Fruit fly (Drosophila melanogaster) whole organism, embryonic: ENCODE results near the gene CG18302.

Source experiments
- ATbp ChIP-seq: fragments of 200-800 bp; sonication (Bioruptor generic); optimal IDR thresholded peaks from 2 replicates; lab custom pipeline; 2017; ENCODE audit warnings: missing biosample characterization, mild to moderate bottlenecking, missing genetic modification characterization, missing genetic modification reagents
- Abd-B ChIP-seq: fragments of 200-800 bp; sonication (Bioruptor generic); optimal IDR thresholded peaks from 2 replicates; lab custom pipeline; 2018; ENCODE audit warnings: missing biosample characterization, mild to moderate bottlenecking, missing genetic modification characterization, moderate library complexity
- Atf-2 ChIP-seq: fragments of 200-800 bp; sonication (Bioruptor generic); optimal IDR thresholded peaks from 2 replicates; lab custom pipeline; 2016; ENCODE audit warnings: missing biosample characterization, missing genetic modification characterization
- CG10209 ChIP-seq: fragments of 200-800 bp; sonication (Bioruptor generic); optimal IDR thresholded peaks from 3 replicates; lab custom pipeline; 2017; ENCODE audit warnings: missing biosample characterization, mild to moderate bottlenecking, missing genetic modification characterization, missing genetic modification reagents
- CG10366 ChIP-seq: fragments of 200-800 bp; sonication (Bioruptor generic); IDR thresholded peaks from 2 replicates; pipeline ENCODE4 v1.3.6; 2022; ENCODE audit warnings: missing biosample characterization, missing genetic modification characterization
- CG12769 ChIP-seq: fragments of 200-800 bp; sonication (Bioruptor generic); optimal IDR thresholded peaks from 2 replicates; lab custom pipeline; 2019; ENCODE audit warnings: missing biosample characterization, mild to moderate bottlenecking, missing genetic modification characterization, moderate library complexity
- CG14860 ChIP-seq: fragments of 200-800 bp; sonication (Bioruptor generic); IDR thresholded peaks from 3 replicates; pipeline ENCODE4 v1.3.6; 2022; ENCODE audit warnings: missing biosample characterization, missing genetic modification characterization; ENCODE audit not compliant: partially characterized antibody
- CG15696 ChIP-seq: fragments of 200-800 bp; sonication (Bioruptor generic); optimal IDR thresholded peaks from 2 replicates; lab custom pipeline; 2019; ENCODE audit warnings: missing biosample characterization, mild to moderate bottlenecking, missing genetic modification characterization, moderate library complexity
- CG1602 ChIP-seq: fragments of 200-800 bp; sonication (Bioruptor generic); optimal IDR thresholded peaks from 3 replicates; lab custom pipeline; 2016; ENCODE audit warnings: missing biosample characterization, missing genetic modification characterization
- CG31441 ChIP-seq: fragments of 200-800 bp; sonication (Bioruptor generic); IDR thresholded peaks from 2 replicates; pipeline ENCODE4 v1.3.6; 2022; ENCODE audit warnings: missing biosample characterization, missing genetic modification characterization
- CG3281 ChIP-seq: fragments of 200-800 bp; sonication (Bioruptor generic); optimal IDR thresholded peaks from 3 replicates; lab custom pipeline; 2017; ENCODE audit warnings: missing biosample characterization, mild to moderate bottlenecking, missing genetic modification characterization
- CG33213 ChIP-seq: fragments of 200-800 bp; sonication (Bioruptor generic); optimal IDR thresholded peaks from 3 replicates; lab custom pipeline; 2016; ENCODE audit warnings: missing biosample characterization, missing genetic modification characterization
- CG4328 ChIP-seq: fragments of 200-800 bp; sonication (Bioruptor generic); optimal IDR thresholded peaks from 3 replicates; lab custom pipeline; 2017; ENCODE audit warnings: missing biosample characterization, missing genetic modification reagents, missing genetic modification characterization
- CG7839 ChIP-seq: fragments of 200-800 bp; sonication (Bioruptor generic); optimal IDR thresholded peaks from 3 replicates; lab custom pipeline; 2018; ENCODE audit warnings: missing biosample characterization, mild to moderate bottlenecking, missing genetic modification characterization, moderate library complexity
- CG8089 ChIP-seq: fragments of 200-800 bp; sonication (Bioruptor generic); optimal IDR thresholded peaks from 3 replicates; lab custom pipeline; 2016; ENCODE audit warnings: missing biosample characterization, missing genetic modification characterization
- CG8290 ChIP-seq, 3 experiments: fragments of 200-800 bp; sonication (Bioruptor generic); optimal IDR thresholded peaks; 2 replicates each; lab custom pipeline; 2016 to 2019; ENCODE audit warnings: missing biosample characterization in 3 of 3, missing genetic modification characterization in 3 of 3, mild to moderate bottlenecking in 2 of 3, moderate library complexity in 1 of 3
- CG8359 ChIP-seq: fragments of 200-800 bp; sonication (Bioruptor generic); optimal IDR thresholded peaks from 2 replicates; lab custom pipeline; 2017; ENCODE audit warnings: missing biosample characterization, mild to moderate bottlenecking, missing genetic modification characterization, borderline replicate concordance
- CG8388 ChIP-seq: fragments of 200-800 bp; sonication (Bioruptor generic); optimal IDR thresholded peaks from 2 replicates; lab custom pipeline; 2019; ENCODE audit warnings: missing biosample characterization, mild to moderate bottlenecking, missing genetic modification characterization, moderate library complexity
- CG9609 ChIP-seq: fragments of 200-800 bp; sonication (Bioruptor generic); optimal IDR thresholded peaks from 3 replicates; lab custom pipeline; 2016; ENCODE audit warnings: missing biosample characterization, missing genetic modification characterization
- CG9797 ChIP-seq: fragments of 200-800 bp; sonication (Bioruptor generic); optimal IDR thresholded peaks from 3 replicates; lab custom pipeline; 2018; ENCODE audit warnings: missing biosample characterization, mild to moderate bottlenecking, missing genetic modification characterization
- Camta ChIP-seq: fragments of 200-800 bp; sonication (Bioruptor generic); optimal IDR thresholded peaks from 2 replicates; lab custom pipeline; 2016; ENCODE audit warnings: missing biosample characterization, missing genetic modification characterization
- Dip2 ChIP-seq: fragments of 200-800 bp; sonication (Bioruptor generic); IDR thresholded peaks from 2 replicates; pipeline ENCODE4 v1.3.6; 2022; ENCODE audit warnings: missing biosample characterization, missing genetic modification characterization
- Dref ChIP-seq: fragments of 200-800 bp; sonication (Bioruptor generic); IDR thresholded peaks from 2 replicates; pipeline ENCODE4 v1.3.6; 2022; ENCODE audit warnings: missing biosample characterization, missing genetic modification characterization
- HmgZ ChIP-seq: fragments of 200-800 bp; sonication (Bioruptor generic); optimal IDR thresholded peaks from 2 replicates; lab custom pipeline; 2018; ENCODE audit warnings: missing biosample characterization, mild to moderate bottlenecking, missing genetic modification characterization
- Hr39 ChIP-seq: fragments of >200 bp; optimal IDR thresholded peaks from 2 replicates; lab custom pipeline; 2017
- Med ChIP-seq: fragments of 200-800 bp; sonication (Bioruptor generic); peaks from one replicate; lab custom pipeline; 2016; ENCODE audit warnings: missing biosample characterization, missing genetic modification characterization, mild to moderate bottlenecking, inconsistent platforms, moderate library complexity
- NC2β ChIP-seq: fragments of 200-800 bp; sonication (Bioruptor generic); optimal IDR thresholded peaks from 2 replicates; lab custom pipeline; 2016; ENCODE audit warnings: missing biosample characterization, missing genetic modification characterization
- Oaz ChIP-seq: fragments of 200-800 bp; sonication (Bioruptor generic); IDR thresholded peaks from 2 replicates; pipeline ENCODE4 v1.3.6; 2022; ENCODE audit warnings: missing biosample characterization, missing genetic modification characterization
- Rx ChIP-seq: fragments of 200-800 bp; sonication (Bioruptor generic); IDR thresholded peaks from 2 replicates; pipeline ENCODE4 v1.3.6; 2022; ENCODE audit warnings: missing biosample characterization, missing genetic modification characterization
- Trl ChIP-seq, 3 experiments: fragments of >200 bp in 2 of 3; fragments of 200-800 bp in 1 of 3; sonication (Bioruptor generic) in 1 of 3; optimal IDR thresholded peaks; 2 replicates in 1 of 3; 3 replicates in 2 of 3; lab custom pipeline; 2016 to 2017; ENCODE audit warnings: missing biosample characterization in 1 of 3, missing genetic modification characterization in 1 of 3
- ac ChIP-seq: fragments of 200-800 bp; sonication (Bioruptor generic); optimal IDR thresholded peaks from 3 replicates; lab custom pipeline; 2017; ENCODE audit warnings: missing biosample characterization, mild to moderate bottlenecking, missing genetic modification characterization
- bcd ChIP-seq: fragments of 200-800 bp; sonication (Bioruptor generic); optimal IDR thresholded peaks from 2 replicates; lab custom pipeline; 2017; ENCODE audit warnings: missing biosample characterization, mild to moderate bottlenecking, missing genetic modification characterization
- bigmax ChIP-seq: fragments of 200-800 bp; sonication (Bioruptor generic); optimal IDR thresholded peaks from 2 replicates; lab custom pipeline; 2018; ENCODE audit warnings: missing biosample characterization, mild to moderate bottlenecking, missing genetic modification characterization
- bsh ChIP-seq, 2 experiments: fragments of 200-800 bp; sonication (Bioruptor generic); optimal IDR thresholded peaks; 2 replicates each; lab custom pipeline; 2017 to 2018; ENCODE audit warnings: mild to moderate bottlenecking in 2 of 2, missing biosample characterization in 2 of 2, missing genetic modification characterization in 2 of 2, moderate library complexity in 1 of 2
- cg ChIP-seq: fragments of 200-800 bp; sonication (Bioruptor generic); optimal IDR thresholded peaks from 3 replicates; lab custom pipeline; 2019; ENCODE audit warnings: missing biosample characterization, mild to moderate bottlenecking, missing genetic modification characterization, moderate library complexity
- cwo ChIP-seq: fragments of 200-800 bp; sonication (Bioruptor generic); optimal IDR thresholded peaks from 3 replicates; lab custom pipeline; 2017; ENCODE audit warnings: missing biosample characterization, missing genetic modification characterization, mild to moderate bottlenecking, moderate library complexity, missing genetic modification reagents
- disco-r ChIP-seq: fragments of 200-800 bp; sonication (Bioruptor generic); optimal IDR thresholded peaks from 2 replicates; lab custom pipeline; 2016; ENCODE audit warnings: missing biosample characterization, missing genetic modification characterization
- gcm ChIP-seq: fragments of 200-800 bp; sonication (Bioruptor generic); optimal IDR thresholded peaks from 2 replicates; lab custom pipeline; 2019; ENCODE audit warnings: missing biosample characterization, mild to moderate bottlenecking, missing genetic modification characterization, moderate library complexity
- grn ChIP-seq: fragments of 200-800 bp; sonication (Bioruptor generic); optimal IDR thresholded peaks from 3 replicates; lab custom pipeline; 2017; ENCODE audit warnings: missing biosample characterization, missing genetic modification characterization
- gt ChIP-seq: fragments of 200-800 bp; sonication (Bioruptor generic); IDR thresholded peaks from 2 replicates; pipeline ENCODE4 v1.3.6; 2022; ENCODE audit warnings: missing biosample characterization, missing genetic modification characterization
- inv ChIP-seq: fragments of 200-800 bp; sonication (Bioruptor generic); IDR thresholded peaks from 2 replicates; pipeline ENCODE4 v1.3.6; 2022; ENCODE audit warnings: missing biosample characterization, missing genetic modification characterization; ENCODE audit not compliant: partially characterized antibody
- jigr1 ChIP-seq: fragments of 200-800 bp; sonication (Bioruptor generic); IDR thresholded peaks from 3 replicates; pipeline ENCODE4 v1.3.6; 2022; ENCODE audit warnings: missing biosample characterization, missing genetic modification characterization
- klu ChIP-seq: fragments of 200-800 bp; sonication (Bioruptor generic); IDR thresholded peaks from 2 replicates; pipeline ENCODE4 v1.3.6; 2022; ENCODE audit warnings: missing biosample characterization, missing genetic modification characterization
- pb ChIP-seq: fragments of 200-800 bp; sonication (Bioruptor generic); optimal IDR thresholded peaks from 3 replicates; lab custom pipeline; 2016; ENCODE audit warnings: missing biosample characterization, missing genetic modification characterization
- salm ChIP-seq: fragments of 200-800 bp; sonication (Bioruptor generic); optimal IDR thresholded peaks from 2 replicates; lab custom pipeline; 2018; ENCODE audit warnings: missing biosample characterization, mild to moderate bottlenecking, missing genetic modification characterization
- stc ChIP-seq: fragments of 200-800 bp; sonication (Bioruptor generic); IDR thresholded peaks from 2 replicates; pipeline ENCODE4 v1.3.6; 2022; ENCODE audit warnings: missing biosample characterization, missing genetic modification characterization
- tgo ChIP-seq: fragments of 200-800 bp; sonication (Bioruptor generic); IDR thresholded peaks from 3 replicates; pipeline ENCODE4 v1.3.6; 2022; ENCODE audit warnings: missing biosample characterization, missing genetic modification characterization
- toy ChIP-seq: fragments of 200-800 bp; sonication (Bioruptor generic); IDR thresholded peaks from 2 replicates; pipeline ENCODE4 v1.3.6; 2022; ENCODE audit warnings: missing biosample characterization, missing genetic modification characterization
- trh ChIP-seq: fragments of 200-800 bp; sonication (Bioruptor generic); optimal IDR thresholded peaks from 2 replicates; lab custom pipeline; 2016; ENCODE audit warnings: missing biosample characterization, missing genetic modification characterization
- twi ChIP-seq: fragments of 200-800 bp; optimal IDR thresholded peaks from 2 replicates; lab custom pipeline; 2019; ENCODE audit warnings: missing biosample characterization, mild to moderate bottlenecking, missing genetic modification characterization, moderate library complexity
- zen ChIP-seq: fragments of 200-800 bp; sonication (Bioruptor generic); optimal IDR thresholded peaks from 3 replicates; lab custom pipeline; 2018; ENCODE audit warnings: missing biosample characterization, mild to moderate bottlenecking, missing genetic modification characterization, moderate library complexity

The CG18302 gene

DNA sequence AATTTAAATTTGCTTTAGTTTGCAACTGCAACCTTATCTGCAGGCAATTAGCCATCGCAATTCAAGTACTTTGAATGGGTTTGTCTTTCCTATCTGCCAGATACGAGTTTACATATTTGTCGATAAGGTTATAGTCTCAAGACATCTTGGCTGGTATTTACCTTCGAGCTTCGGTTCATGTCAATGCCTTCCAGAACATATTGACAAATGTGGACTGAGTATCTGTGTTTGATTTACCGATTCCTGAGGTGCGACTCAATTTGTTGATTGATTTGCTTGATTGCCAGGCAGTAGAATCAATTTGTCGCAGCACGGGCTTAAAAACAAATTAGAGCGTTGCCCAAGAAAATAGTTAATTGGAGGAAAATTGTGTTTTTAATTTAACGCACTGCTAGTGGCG is 18.7 kb downstream of the CG18302 start (continued):
- TF ChIP-seq Trl (optimal IDR thresholded peaks at IDR 0.05; lab: Kevin White, UChicago) (no peak), Trl (GFP tag; optimal IDR thresholded peaks at IDR 0.05; lab: Kevin White, UChicago) (peak; percentile 21), Med (GFP tag; lab: Kevin White, UChicago) (peak; percentile 80), gcm (peak; percentile 21), salm (peak; percentile 22), HmgZ (peak; percentile 30), CG12769 (tag; lab: Kevin White, UChicago) (peak; percentile 0), Dref (no peak), CG31441 (GFP tag; lab: Robert Waterston, UW) (0 out of 2 replicates have a peak, but pooled peaks have one; percentile 17), CG14860 (GFP tag; lab: Robert Waterston, UW) (no peak), CG8089 (GFP tag; lab: Kevin White, UChicago) (peak; percentile 11), Dip2 (GFP tag; lab: Robert Waterston, UW) (no peak), Rx (no peak), bcd (GFP tag; lab: Kevin White, UChicago) (peak; percentile 22), NC2β (peak; percentile 11), zen (tag; lab: Kevin White, UChicago) (no peak), CG8359 (GFP tag; lab: Kevin White, UChicago) (peak; percentile 33), Atf-2 (GFP tag; lab: Kevin White, UChicago) (no peak), jigr1 (GFP tag; lab: Robert Waterston, UW) (no peak), CG15696 (peak; percentile 82), ac (GFP tag; lab: Kevin White, UChicago) (peak; percentile 37), Hr39 (lab: Kevin White, UChicago) (no peak), Camta (GFP tag; lab: Kevin White, UChicago) (peak; percentile 28), disco-r (GFP tag; lab: Kevin White, UChicago) (no peak), gt (GFP tag; lab: Robert Waterston, UW) (no peak), klu (GFP tag; lab: Robert Waterston, UW) (no peak), CG4328 (no peak), tgo (GFP tag; lab: Robert Waterston, UW) (no peak), inv (GFP tag; lab: Robert Waterston, UW) (no peak), CG8388 (GFP tag; lab: Kevin White, UChicago) (no peak), trh (GFP tag; lab: Kevin White, UChicago) (no peak), stc (GFP tag; lab: Robert Waterston, UW) (no peak), CG10366 (no peak), CG33213 (GFP tag; lab: Kevin White, UChicago) (peak; percentile 6), CG3281 (GFP tag; lab: Kevin White, UChicago) (peak; percentile 9), bigmax (no peak), twi (tag; lab: Kevin White, UChicago) (peak; percentile 27), CG1602 (GFP tag; lab: Kevin White, UChicago) (peak; percentile 33), cwo (no peak), bsh (GFP tag; optimal IDR thresholded peaks at IDR 0.05; lab: Kevin White, UChicago) (peak in 1 of 2 experiments; percentile 52), ATbp (GFP tag; lab: Kevin White, UChicago) (peak; percentile 33), pb (GFP tag; lab: Kevin White, UChicago) (no peak), CG9797 (GFP tag; lab: Kevin White, UChicago) (no peak), toy (GFP tag; lab: Robert Waterston, UW) (no peak), Oaz (GFP tag; lab: Robert Waterston, UW) (no peak), grn (GFP tag; lab: Kevin White, UChicago) (peak; percentile 87), CG7839 (tag; lab: Kevin White, UChicago) (no peak), Abd-B (no peak), cg (GFP tag; lab: Kevin White, UChicago) (no peak), CG10209 (GFP tag; lab: Kevin White, UChicago) (peak; percentile 62), CG9609 (no peak), CG8290 (GFP tag; optimal IDR thresholded peaks at IDR 0.05; lab: Kevin White, UChicago) (peak; percentile 20), CG8290 (tag; optimal IDR thresholded peaks at IDR 0.05; lab: Kevin White, UChicago) (peak; percentile 59 to 61)
